Fruit fly (Drosophila melanogaster): Measurements from ENCODE around the gene Dpck.

The Dpck gene

dm6 chr3R:7080157-7080916 lies 1.6 kb upstream of the Dpck start, which contains the start of gene Ref1 (continued):
- TF ChIP-seq bcd (GFP tag; optimal IDR thresholded peaks at IDR 0.05) (no peak), CkIIα-i1 (GFP tag; IDR thresholded peaks at IDR 0.05) (no peak), CG17802 (tag; optimal IDR thresholded peaks at IDR 0.05) (peak; percentile 91), CG14965 (GFP tag; optimal IDR thresholded peaks at IDR 0.05; ENCODE audit: borderline replicate concordance) (no peak), disco-r (GFP tag; optimal IDR thresholded peaks at IDR 0.05) (no peak), Rx (GFP tag; IDR thresholded peaks at IDR 0.05) (no peak), sens-2 (GFP tag; IDR thresholded peaks at IDR 0.05) (no peak), CG42726 (GFP tag; IDR thresholded peaks at IDR 0.05; ENCODE audit: partially characterized antibody) (no peak), D (optimal IDR thresholded peaks at IDR 0.05) (no peak), D (GFP tag; optimal IDR thresholded peaks at IDR 0.05) (no peak), Nf-YC (tag; optimal IDR thresholded peaks at IDR 0.05) (peak; percentile 28), ham (GFP tag; IDR thresholded peaks at IDR 0.05) (no peak), CG11696 (GFP tag; IDR thresholded peaks at IDR 0.05) (no peak), sug (tag; optimal IDR thresholded peaks at IDR 0.05) (peak; percentile 8), CG8388 (GFP tag; optimal IDR thresholded peaks at IDR 0.05) (no peak), CG1529 (GFP tag; optimal IDR thresholded peaks at IDR 0.05) (no peak), CG14860 (GFP tag; IDR thresholded peaks at IDR 0.05; ENCODE audit: partially characterized antibody) (no peak), oc (tag; optimal IDR thresholded peaks at IDR 0.05) (no peak), Sry-β (GFP tag; optimal IDR thresholded peaks at IDR 0.05) (no peak), MESR4 (GFP tag; optimal IDR thresholded peaks at IDR 0.05) (peak; percentile 94), zfh1 (GFP tag; IDR thresholded peaks at IDR 0.05) (no peak), bigmax (GFP tag; optimal IDR thresholded peaks at IDR 0.05) (no peak), gcm (GFP tag; optimal IDR thresholded peaks at IDR 0.05) (no peak), CG2120 (GFP tag; optimal IDR thresholded peaks at IDR 0.05) (no peak), Tbp (GFP tag; optimal IDR thresholded peaks at IDR 0.05) (no peak), Six4 (GFP tag; optimal IDR thresholded peaks at IDR 0.05) (no peak), CG17568 (GFP tag; optimal IDR thresholded peaks at IDR 0.05) (no peak), trem (tag; optimal IDR thresholded peaks at IDR 0.05) (peak; percentile 7), dpn (GFP tag; optimal IDR thresholded peaks at IDR 0.05) (no peak), CG14441 (GFP tag; IDR thresholded peaks at IDR 0.05) (no peak), lov (optimal IDR thresholded peaks at IDR 0.05) (no peak), lov (GFP tag; IDR thresholded peaks at IDR 0.05) (no peak), Neu2 (GFP tag; optimal IDR thresholded peaks at IDR 0.05; ENCODE audit: borderline replicate concordance) (no peak), CG6272 (GFP tag; IDR thresholded peaks at IDR 0.05) (no peak), zen (tag; optimal IDR thresholded peaks at IDR 0.05) (peak; percentile 35), CG10267 (tag; optimal IDR thresholded peaks at IDR 0.05) (peak; percentile 91), CG12155 (GFP tag; optimal IDR thresholded peaks at IDR 0.05) (no peak), HHEX (GFP tag; optimal IDR thresholded peaks at IDR 0.05) (no peak), Sin3A (optimal IDR thresholded peaks at IDR 0.05) (peak; percentile 14), nmo (GFP tag; optimal IDR thresholded peaks at IDR 0.05) (peak; percentile 23), Opbp (GFP tag; IDR thresholded peaks at IDR 0.05; ENCODE audit: partially characterized antibody) (0 out of 3 replicates have a peak, but pooled peaks have one; percentile 12), TFAM (GFP tag; optimal IDR thresholded peaks at IDR 0.05) (no peak), Hr78 (GFP tag; optimal IDR thresholded peaks at IDR 0.05) (no peak), jumu (GFP tag; optimal IDR thresholded peaks at IDR 0.05) (no peak), dm (GFP tag; optimal IDR thresholded peaks at IDR 0.05) (peak; percentile 63), sima (GFP tag; optimal IDR thresholded peaks at IDR 0.05) (no peak), Dll (GFP tag; IDR thresholded peaks at IDR 0.05; ENCODE audit: partially characterized antibody) (no peak), CG6254 (GFP tag; optimal IDR thresholded peaks at IDR 0.05) (no peak), CG11398 (GFP tag; optimal IDR thresholded peaks at IDR 0.05) (no peak), CG16779 (GFP tag; IDR thresholded peaks at IDR 0.05) (no peak)

Measured in whole organism, embryonic.